ENCODE assay signal across 6 worm cellular contexts in genomic region chrII:4288572-4288971, ce11.
TF ChIP-seq lines count a peak whose summit lies in the region.

No protein-coding gene starts in this region.

TF ChIP-seq in whole organism, L1 larva, 84 proteins besides CTCF, POLR2A, EP300 and RAD21 (continues in another document):
- TF ChIP-seq sptf-1 (tag; optimal IDR thresholded peaks at IDR 0.05; lab: Kevin White, UChicago): no peak
- no peak for TF ChIP-seq ceh-8 (GFP tag; optimal IDR thresholded peaks at IDR 0.05; lab: Kevin White, UChicago)
- no peak for TF ChIP-seq hlh-17 (GFP tag; optimal IDR thresholded peaks at IDR 0.05; lab: Kevin White, UChicago; ENCODE audit: borderline replicate concordance)
- TF ChIP-seq fos-1 (tag; optimal IDR thresholded peaks at IDR 0.05; lab: Kevin White, UChicago): no peak
- TF ChIP-seq tbx-2 (tag; optimal IDR thresholded peaks at IDR 0.05; lab: Kevin White, UChicago): no peak
- peak; percentile 66 for TF ChIP-seq nhr-85 (tag; lab: Kevin White, UChicago)
- TF ChIP-seq efl-1 (optimal IDR thresholded peaks at IDR 0.05; lab: Kevin White, UChicago): no peak
- TF ChIP-seq efl-1 (GFP tag; optimal IDR thresholded peaks at IDR 0.05 in 1 of 2; lab: Kevin White, UChicago): no peak
- peak; percentile 2 for TF ChIP-seq mep-1 (tag; optimal IDR thresholded peaks at IDR 0.05; lab: Kevin White, UChicago)
- no peak for TF ChIP-seq ztf-11 (tag; optimal IDR thresholded peaks at IDR 0.05; lab: Kevin White, UChicago)
- no peak for TF ChIP-seq Y116A8C.19 (tag; optimal IDR thresholded peaks at IDR 0.05; lab: Kevin White, UChicago; ENCODE audit: borderline replicate concordance)
- TF ChIP-seq pqm-1 (tag; optimal IDR thresholded peaks at IDR 0.05; lab: Kevin White, UChicago): no peak
- no peak for TF ChIP-seq nhr-11 (tag; optimal IDR thresholded peaks at IDR 0.05; lab: Kevin White, UChicago)
- TF ChIP-seq elt-2 (tag; optimal IDR thresholded peaks at IDR 0.05; lab: Kevin White, UChicago): peak; percentile 52
- TF ChIP-seq dsc-1 (tag; optimal IDR thresholded peaks at IDR 0.05; lab: Kevin White, UChicago): peak; percentile 53
- TF ChIP-seq ama-1 (optimal IDR thresholded peaks at IDR 0.05; lab: Kevin White, UChicago): no peak

TF ChIP-seq in whole organism, L2 larva, 48 proteins besides CTCF, POLR2A, EP300 and RAD21:
- TF ChIP-seq C34F6.9 (tag; optimal IDR thresholded peaks at IDR 0.05; lab: Kevin White, UChicago) (peak; percentile 15), fos-1 (tag; optimal IDR thresholded peaks at IDR 0.05; lab: Kevin White, UChicago) (peak; percentile 43), mdl-1 (tag; optimal IDR thresholded peaks at IDR 0.05; lab: Kevin White, UChicago) (no peak)

TF ChIP-seq in whole organism, L3 larva, 47 proteins besides CTCF, POLR2A, EP300 and RAD21:
- TF ChIP-seq nhr-77 (tag; optimal IDR thresholded peaks at IDR 0.05; lab: Kevin White, UChicago) (no peak), pqm-1 (tag; optimal IDR thresholded peaks at IDR 0.05; lab: Kevin White, UChicago) (peak; percentile 43), elt-2 (tag; optimal IDR thresholded peaks at IDR 0.05; lab: Kevin White, UChicago) (peak; percentile 48), elt-1 (tag; optimal IDR thresholded peaks at IDR 0.05; lab: Kevin White, UChicago) (peak; percentile 24), egl-5 (tag; optimal IDR thresholded peaks at IDR 0.05; lab: Kevin White, UChicago) (no peak)

TF ChIP-seq in whole organism, L4 larva, 104 proteins besides CTCF, POLR2A, EP300 and RAD21:
- peak; percentile 4 for TF ChIP-seq nhr-28 (tag; optimal IDR thresholded peaks at IDR 0.05; lab: Kevin White, UChicago)
- peak; percentile 15 for TF ChIP-seq dve-1 (tag; optimal IDR thresholded peaks at IDR 0.05; lab: Kevin White, UChicago; ENCODE audit: insufficient read depth)
- TF ChIP-seq nhr-6 (tag; optimal IDR thresholded peaks at IDR 0.05; lab: Kevin White, UChicago): peak; percentile 32
- TF ChIP-seq unc-62 (GFP tag; optimal IDR thresholded peaks at IDR 0.05 in 1 of 2; lab: Kevin White, UChicago): peak in 1 of 2 experiments; percentile 27
- no peak for TF ChIP-seq unc-62 (tag; optimal IDR thresholded peaks at IDR 0.05; lab: Kevin White, UChicago)
- no peak for TF ChIP-seq mes-2 (tag; optimal IDR thresholded peaks at IDR 0.05; lab: Kevin White, UChicago; ENCODE audit: poor library complexity, severe bottlenecking)
- peak; percentile 5 for TF ChIP-seq pqm-1 (tag; optimal IDR thresholded peaks at IDR 0.05; lab: Kevin White, UChicago)

TF ChIP-seq in whole organism, late embryonic, 69 proteins besides CTCF, POLR2A, EP300 and RAD21:
- TF ChIP-seq elt-2 (tag; optimal IDR thresholded peaks at IDR 0.05; lab: Kevin White, UChicago): peak; percentile 50
- no peak for TF ChIP-seq ref-2 (tag; optimal IDR thresholded peaks at IDR 0.05; lab: Kevin White, UChicago)
- TF ChIP-seq hlh-13 (GFP tag; optimal IDR thresholded peaks at IDR 0.05; lab: Kevin White, UChicago): no peak

TF ChIP-seq in whole organism, mixed stage, embryonic, 35 proteins besides CTCF, POLR2A, EP300 and RAD21:
- TF ChIP-seq ceh-43 (GFP tag; optimal IDR thresholded peaks at IDR 0.05; lab: Kevin White, UChicago) (no peak), ces-1 (GFP tag; optimal IDR thresholded peaks at IDR 0.05; lab: Kevin White, UChicago) (peak; percentile 18), unc-62 (GFP tag; optimal IDR thresholded peaks at IDR 0.05; lab: Kevin White, UChicago) (no peak), elt-1 (tag; optimal IDR thresholded peaks at IDR 0.05; lab: Kevin White, UChicago; ENCODE audit: borderline replicate concordance, insufficient read depth) (peak; percentile 27), bed-3 (GFP tag; optimal IDR thresholded peaks at IDR 0.05; lab: Kevin White, UChicago) (no peak)

Comparison
In these comparisons a context has a peak if more than half of its experiments do, and no peak if none do; other contexts are left out.
1. Of the 29 proteins assayed by ChIP-seq in both whole organism, L4 larva and whole organism, L1 larva: peak only in whole organism, L4 larva: nhr-28 and pqm-1; only in whole organism, L1 larva: mep-1; in both: none; in neither: 24; mixed calls (peak in some experiments, not most) for 2.